Fruit fly (Drosophila melanogaster) whole organism: ENCODE data around the gene Drsl1.

ENCODE experiments used
- CG8478 ChIP-seq: fragments of >200 bp; optimal IDR thresholded peaks from 2 replicates; lab custom pipeline; 2018; ENCODE audit warnings: inconsistent platforms
- EcR ChIP-seq, 2 experiments: fragments of >200 bp; optimal IDR thresholded peaks; 2 replicates each; lab custom pipeline; 2017; ENCODE audit warnings: missing biosample characterization in 2 of 2, missing genetic modification characterization in 2 of 2, missing genetic modification reagents in 2 of 2
- psq ChIP-seq: fragments of >200 bp; optimal IDR thresholded peaks from 2 replicates; lab custom pipeline; 2017
- usp ChIP-seq: fragments of >200 bp; optimal IDR thresholded peaks from 2 replicates; lab custom pipeline; 2017; ENCODE audit warnings: missing biosample characterization, missing genetic modification characterization, mixed read lengths

DNA sequence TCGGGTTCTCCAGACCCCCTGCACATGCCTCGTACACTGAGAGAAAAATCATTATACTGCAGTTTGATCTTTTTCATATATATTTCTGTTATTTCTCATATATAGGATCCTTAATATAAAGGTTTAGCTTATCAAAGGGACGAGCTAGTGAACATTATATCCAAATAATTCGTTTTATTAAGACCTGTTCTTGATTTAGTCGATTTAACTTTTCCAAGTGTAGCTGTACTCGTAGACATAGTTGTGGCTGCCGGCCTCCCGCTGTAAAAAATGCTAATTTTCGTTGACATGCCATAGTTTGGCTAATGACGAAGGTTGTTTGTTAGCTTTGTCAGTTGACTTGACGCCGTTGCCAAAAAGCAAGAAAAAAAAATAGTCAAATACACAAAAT lies 46.9 kb upstream of the Drsl1 start:
- no peak for TF ChIP-seq psq (lab: Kevin White, UChicago)
- no peak for TF ChIP-seq usp (GFP tag; lab: Kevin White, UChicago)
- TF ChIP-seq CG8478 (lab: Kevin White, UChicago): no peak
- no peak for TF ChIP-seq EcR (GFP tag; optimal IDR thresholded peaks at IDR 0.05; lab: Kevin White, UChicago)
